Fruit fly (Drosophila melanogaster) whole organism, embryonic: ENCODE data around the gene CG31189.

Experiments
- Atf6 ChIP-seq: fragments of 200-800 bp; sonication (Bioruptor generic); IDR thresholded peaks from 2 replicates; pipeline ENCODE4 v1.3.6; 2022; ENCODE audit warnings: missing biosample characterization, missing genetic modification characterization
- Bgb ChIP-seq: fragments of 200-800 bp; sonication (Bioruptor generic); IDR thresholded peaks from 2 replicates; pipeline ENCODE4 v1.3.6; 2022; ENCODE audit warnings: missing biosample characterization, missing genetic modification characterization; ENCODE audit not compliant: partially characterized antibody
- CG11456 ChIP-seq: fragments of 200-800 bp; sonication (Bioruptor generic); IDR thresholded peaks from 3 replicates; pipeline ENCODE4 v1.3.6; 2022; ENCODE audit warnings: missing biosample characterization, missing genetic modification characterization
- CG14710 ChIP-seq: fragments of 200-800 bp; sonication (Bioruptor generic); optimal IDR thresholded peaks from 3 replicates; lab custom pipeline; 2019; ENCODE audit warnings: missing biosample characterization, mild to moderate bottlenecking, missing genetic modification characterization, moderate library complexity
- CG15696 ChIP-seq: fragments of 200-800 bp; sonication (Bioruptor generic); optimal IDR thresholded peaks from 2 replicates; lab custom pipeline; 2019; ENCODE audit warnings: missing biosample characterization, mild to moderate bottlenecking, missing genetic modification characterization, moderate library complexity
- CG16813 ChIP-seq: fragments of 200-800 bp; sonication (Bioruptor generic); IDR thresholded peaks from 3 replicates; pipeline ENCODE4 v1.3.6; 2022; ENCODE audit warnings: missing biosample characterization, missing genetic modification characterization; ENCODE audit not compliant: partially characterized antibody
- CG17361 ChIP-seq: fragments of 200-800 bp; sonication (Bioruptor generic); IDR thresholded peaks from 3 replicates; pipeline ENCODE4 v1.3.6; 2022; ENCODE audit warnings: missing biosample characterization, missing genetic modification characterization
- CG2678 ChIP-seq: fragments of 200-800 bp; sonication (Bioruptor generic); optimal IDR thresholded peaks from 3 replicates; lab custom pipeline; 2019; ENCODE audit warnings: missing biosample characterization, mild to moderate bottlenecking, missing genetic modification characterization, moderate library complexity
- CG3065 ChIP-seq: fragments of 200-800 bp; sonication (Bioruptor generic); optimal IDR thresholded peaks from 2 replicates; lab custom pipeline; 2016; ENCODE audit warnings: missing biosample characterization, missing genetic modification characterization
- CG31365 ChIP-seq: fragments of 200-800 bp; sonication (Bioruptor generic); optimal IDR thresholded peaks from 2 replicates; lab custom pipeline; 2018; ENCODE audit warnings: missing biosample characterization, mild to moderate bottlenecking, missing genetic modification characterization
- CG3995 ChIP-seq: fragments of 200-800 bp; sonication (Bioruptor generic); optimal IDR thresholded peaks from 3 replicates; lab custom pipeline; 2016; ENCODE audit warnings: missing biosample characterization, missing genetic modification characterization
- CG4617 ChIP-seq: fragments of 200-800 bp; sonication (Bioruptor generic); optimal IDR thresholded peaks from 3 replicates; lab custom pipeline; 2016; ENCODE audit warnings: missing biosample characterization, missing genetic modification characterization, borderline replicate concordance
- CG7372 ChIP-seq: fragments of 200-800 bp; sonication (Bioruptor generic); IDR thresholded peaks from 2 replicates; pipeline ENCODE4 v1.3.6; 2022; ENCODE audit warnings: missing biosample characterization, missing genetic modification characterization
- CG7928 ChIP-seq: fragments of 200-800 bp; sonication (Bioruptor generic); optimal IDR thresholded peaks from 2 replicates; lab custom pipeline; 2017; ENCODE audit warnings: missing biosample characterization, mild to moderate bottlenecking, missing genetic modification characterization
- CG8359 ChIP-seq: fragments of 200-800 bp; sonication (Bioruptor generic); optimal IDR thresholded peaks from 2 replicates; lab custom pipeline; 2017; ENCODE audit warnings: missing biosample characterization, mild to moderate bottlenecking, missing genetic modification characterization, borderline replicate concordance
- CG8478 ChIP-seq: fragments of >200 bp; optimal IDR thresholded peaks from 2 replicates; lab custom pipeline; 2018
- CTCF ChIP-seq: fragments of 200-800 bp; sonication (Bioruptor generic); optimal IDR thresholded peaks from 2 replicates; lab custom pipeline; 2017; ENCODE audit warnings: missing biosample characterization, mild to moderate bottlenecking, missing genetic modification characterization, moderate library complexity
- Dek ChIP-seq: fragments of 200-800 bp; sonication (Bioruptor generic); optimal IDR thresholded peaks from 3 replicates; lab custom pipeline; 2019; ENCODE audit warnings: missing biosample characterization, mild to moderate bottlenecking, missing genetic modification characterization, moderate library complexity
- Dfd ChIP-seq, 2 experiments: fragments of >200 bp; optimal IDR thresholded peaks; 2 replicates each; lab custom pipeline; 2017; ENCODE audit warnings: missing biosample characterization in 2 of 2, missing genetic modification characterization in 2 of 2
- Doc2 ChIP-seq: fragments of 200-800 bp; sonication (Bioruptor generic); IDR thresholded peaks from 2 replicates; pipeline ENCODE4 v1.3.6; 2022; ENCODE audit warnings: missing biosample characterization, missing genetic modification characterization
- Dp ChIP-seq: fragments of 200-800 bp; sonication (Bioruptor generic); optimal IDR thresholded peaks from 2 replicates; lab custom pipeline; 2018; ENCODE audit warnings: missing biosample characterization, mild to moderate bottlenecking, missing genetic modification characterization, moderate library complexity
- Drgx ChIP-seq: fragments of 200-800 bp; sonication (Bioruptor generic); IDR thresholded peaks from 2 replicates; pipeline ENCODE4 v1.3.6; 2022; ENCODE audit warnings: missing biosample characterization, missing genetic modification characterization
- E2f2 ChIP-seq: fragments of 200-800 bp; sonication (Bioruptor generic); IDR thresholded peaks from 2 replicates; pipeline ENCODE4 v1.3.6; 2022; ENCODE audit warnings: missing biosample characterization, missing genetic modification characterization
- Eip74EF ChIP-seq, 2 experiments: fragments of 200-800 bp in 1 of 2; fragments of >200 bp in 1 of 2; sonication (Bioruptor generic) in 1 of 2; optimal IDR thresholded peaks; 2 replicates each; lab custom pipeline; 2017 to 2019; ENCODE audit warnings: missing biosample characterization in 2 of 2, missing genetic modification characterization in 2 of 2, mild to moderate bottlenecking in 1 of 2, moderate library complexity in 1 of 2
- Med ChIP-seq: fragments of 200-800 bp; sonication (Bioruptor generic); peaks from one replicate; lab custom pipeline; 2016; ENCODE audit warnings: missing biosample characterization, missing genetic modification characterization, mild to moderate bottlenecking, inconsistent platforms, moderate library complexity
- Myb ChIP-seq: fragments of 200-800 bp; sonication (Bioruptor generic); optimal IDR thresholded peaks from 2 replicates; lab custom pipeline; 2016; ENCODE audit warnings: missing biosample characterization, missing genetic modification characterization
- Pdp1 ChIP-seq, 2 experiments: fragments of 200-800 bp; sonication (Bioruptor generic); optimal IDR thresholded peaks; 3 replicates each; lab custom pipeline; 2016; ENCODE audit warnings: missing biosample characterization in 2 of 2, missing genetic modification characterization in 2 of 2, mild to moderate bottlenecking in 1 of 2, moderate library complexity in 1 of 2
- Scr ChIP-seq: fragments of 200-800 bp; sonication (Bioruptor generic); IDR thresholded peaks from 2 replicates; pipeline ENCODE4 v1.3.6; 2022; ENCODE audit warnings: missing biosample characterization, missing genetic modification characterization; ENCODE audit not compliant: partially characterized antibody
- cwo ChIP-seq: fragments of 200-800 bp; sonication (Bioruptor generic); optimal IDR thresholded peaks from 3 replicates; lab custom pipeline; 2017; ENCODE audit warnings: missing biosample characterization, missing genetic modification characterization, mild to moderate bottlenecking, moderate library complexity, missing genetic modification reagents
- dimm ChIP-seq: fragments of 200-800 bp; sonication (Bioruptor generic); IDR thresholded peaks from 2 replicates; pipeline ENCODE4 v1.3.6; 2022; ENCODE audit warnings: missing biosample characterization, missing genetic modification characterization
- dmrt99B ChIP-seq: fragments of 200-800 bp; sonication (Bioruptor generic); optimal IDR thresholded peaks from 2 replicates; lab custom pipeline; 2018; ENCODE audit warnings: missing biosample characterization, mild to moderate bottlenecking, missing genetic modification characterization, moderate library complexity
- ems ChIP-seq: fragments of 200-800 bp; sonication (Bioruptor generic); optimal IDR thresholded peaks from 3 replicates; lab custom pipeline; 2016; ENCODE audit warnings: missing biosample characterization, missing genetic modification characterization
- eyg ChIP-seq: fragments of 200-800 bp; sonication (Bioruptor generic); optimal IDR thresholded peaks from 3 replicates; lab custom pipeline; 2016; ENCODE audit warnings: missing biosample characterization, missing genetic modification characterization
- fd64A ChIP-seq: fragments of 200-800 bp; sonication (Bioruptor generic); optimal IDR thresholded peaks from 3 replicates; lab custom pipeline; 2018; ENCODE audit warnings: missing biosample characterization, mild to moderate bottlenecking, missing genetic modification characterization
- insv ChIP-seq, 2 experiments: fragments of 200-800 bp; sonication (Bioruptor generic); optimal IDR thresholded peaks; 3 replicates each; lab custom pipeline; 2016 to 2018; ENCODE audit warnings: missing biosample characterization in 2 of 2, missing genetic modification characterization in 2 of 2
- knrl ChIP-seq: fragments of 200-800 bp; sonication (Bioruptor generic); IDR thresholded peaks from 3 replicates; pipeline ENCODE4 v1.3.6; 2022; ENCODE audit warnings: missing biosample characterization, missing genetic modification characterization; ENCODE audit not compliant: partially characterized antibody
- lov ChIP-seq, 2 experiments: fragments of 200-800 bp in 1 of 2; fragments of >200 bp in 1 of 2; sonication (Bioruptor generic) in 1 of 2; IDR thresholded peaks in 1 of 2; optimal IDR thresholded peaks in 1 of 2; 2 replicates in 1 of 2; 3 replicates in 1 of 2; pipeline versions ENCODE4 v1.3.6 to Lab custom; 2017 to 2022; ENCODE audit warnings: missing biosample characterization in 1 of 2, missing genetic modification characterization in 1 of 2
- nmo ChIP-seq: fragments of 200-800 bp; sonication (Bioruptor generic); optimal IDR thresholded peaks from 2 replicates; lab custom pipeline; 2018; ENCODE audit warnings: missing biosample characterization, mild to moderate bottlenecking, missing genetic modification characterization, moderate library complexity
- pho ChIP-seq: fragments of 200-800 bp; sonication (Bioruptor generic); optimal IDR thresholded peaks from 2 replicates; lab custom pipeline; 2016; ENCODE audit warnings: missing biosample characterization, missing genetic modification characterization
- sd ChIP-seq: fragments of 200-800 bp; sonication (Bioruptor generic); optimal IDR thresholded peaks from 3 replicates; lab custom pipeline; 2018; ENCODE audit warnings: missing biosample characterization, mild to moderate bottlenecking, missing genetic modification characterization, moderate library complexity
- sens ChIP-seq: fragments of 200-800 bp; sonication (Bioruptor generic); peaks from one replicate; lab custom pipeline; 2016; ENCODE audit warnings: missing biosample characterization, missing genetic modification characterization
- slp2 ChIP-seq: fragments of 200-800 bp; sonication (Bioruptor generic); optimal IDR thresholded peaks from 2 replicates; lab custom pipeline; 2016; ENCODE audit warnings: missing biosample characterization, missing genetic modification characterization
- stwl ChIP-seq: fragments of 200-800 bp; sonication (Bioruptor generic); optimal IDR thresholded peaks from 3 replicates; lab custom pipeline; 2018; ENCODE audit warnings: missing biosample characterization, mild to moderate bottlenecking, missing genetic modification characterization, moderate library complexity
- sug ChIP-seq: fragments of 200-800 bp; optimal IDR thresholded peaks from 2 replicates; lab custom pipeline; 2019; ENCODE audit warnings: missing biosample characterization, mild to moderate bottlenecking, missing genetic modification characterization, moderate library complexity
- wek ChIP-seq: fragments of 200-800 bp; sonication (Bioruptor generic); optimal IDR thresholded peaks from 3 replicates; lab custom pipeline; 2018; ENCODE audit warnings: missing biosample characterization, mild to moderate bottlenecking, missing genetic modification characterization, moderate library complexity

CG31189 gene

dm6 chr3R:21071943-21072500, 26.4 kb upstream of the CG31189 start (continued):
- TF ChIP-seq Drgx (GFP tag; lab: Robert Waterston, UW) (no peak), CG15696 (tag; lab: Kevin White, UChicago) (no peak), CG3995 (GFP tag; lab: Kevin White, UChicago) (peak; percentile 75), CG8478 (lab: Kevin White, UChicago) (no peak), sd (tag; lab: Kevin White, UChicago) (peak; percentile 56), cwo (GFP tag; lab: Kevin White, UChicago) (peak; percentile 96), sug (tag; lab: Kevin White, UChicago) (peak; percentile 28), Med (GFP tag; lab: Kevin White, UChicago) (peak; percentile 48), slp2 (no peak), CG4617 (GFP tag; lab: Kevin White, UChicago) (no peak), Pdp1 (GFP tag; optimal IDR thresholded peaks at IDR 0.05; lab: Kevin White, UChicago) (peak in 1 of 2 experiments; percentile 52), CG7928 (GFP tag; lab: Kevin White, UChicago) (no peak), ems (no peak), dmrt99B (tag; lab: Kevin White, UChicago) (no peak), CG3065 (GFP tag; lab: Kevin White, UChicago) (no peak), stwl (tag; lab: Kevin White, UChicago) (no peak), pho (GFP tag; lab: Kevin White, UChicago) (no peak), fd64A (GFP tag; lab: Kevin White, UChicago) (no peak), wek (no peak)
- TF ChIP-seq, all 482 proteins: peak for 14

DNA sequence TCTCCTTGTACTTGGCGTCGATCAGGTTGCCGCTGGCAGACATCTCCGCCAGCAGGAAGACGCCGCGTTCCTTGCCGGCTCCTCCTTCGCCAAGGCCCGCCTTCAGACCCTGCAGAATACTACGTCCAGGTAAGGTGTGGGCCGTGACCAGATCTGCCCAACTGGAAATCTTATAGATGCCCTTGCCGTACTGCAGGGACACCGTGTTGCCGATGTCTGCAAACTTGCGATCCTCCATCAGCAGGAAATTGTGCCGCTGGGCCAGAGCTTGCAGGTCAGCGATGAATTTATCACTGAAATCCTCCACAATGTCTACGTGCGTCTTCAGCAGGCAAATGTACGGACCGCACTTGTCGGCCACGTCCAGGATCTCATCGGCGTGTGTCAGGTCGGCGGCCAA, 25.7 kb upstream of the CG31189 start:
- TF ChIP-seq Atf6 (GFP tag; lab: Robert Waterston, UW) (no peak), lov (optimal IDR thresholded peaks at IDR 0.05; lab: Kevin White, UChicago) (no peak), lov (GFP tag; IDR thresholded peaks at IDR 0.05; lab: Robert Waterston, UW) (0 out of 3 replicates have a peak, but pooled peaks have one; percentile 38), eyg (no peak), Med (GFP tag; lab: Kevin White, UChicago) (peak; percentile 70), CG11456 (0 out of 3 replicates have a peak, but pooled peaks have one; percentile 19), sens (peak; percentile 4), CG8478 (lab: Kevin White, UChicago) (peak; percentile 29)

DNA sequence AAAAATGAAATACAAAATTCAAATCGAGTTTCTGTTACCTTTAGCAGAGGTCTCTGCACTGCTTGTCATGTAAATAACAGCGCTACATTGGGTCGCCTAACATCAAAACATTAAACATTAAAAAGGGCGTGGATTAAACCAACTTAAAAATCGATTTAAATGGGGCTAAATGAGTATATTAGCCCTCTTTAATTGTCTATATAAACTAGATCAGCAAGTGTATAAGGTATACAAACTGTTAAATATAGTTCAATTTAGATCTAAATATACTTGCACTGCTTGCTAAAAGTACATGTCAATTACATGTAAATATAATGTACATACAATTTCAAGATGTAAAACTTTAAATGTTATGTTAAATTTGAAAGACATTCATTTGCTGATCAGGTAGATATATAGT, 24.1 kb upstream of the CG31189 start:
- TF ChIP-seq CG31365 (peak; percentile 91), CG7372 (GFP tag; lab: Robert Waterston, UW) (no peak), Scr (GFP tag; lab: Robert Waterston, UW) (peak; percentile 40; the same call in 1 of the 2 replicates), insv (GFP tag; optimal IDR thresholded peaks at IDR 0.05; lab: Kevin White, UChicago) (peak in 1 of 2 experiments; percentile 4), Bgb (GFP tag; lab: Robert Waterston, UW) (peak; percentile 43), Eip74EF (GFP tag; optimal IDR thresholded peaks at IDR 0.05; lab: Kevin White, UChicago) (peak in 1 of 2 experiments; percentile 72), E2f2 (GFP tag; lab: Robert Waterston, UW) (0 out of 2 replicates have a peak, but pooled peaks have one; percentile 31), Dp (GFP tag; lab: Kevin White, UChicago) (peak; percentile 20), nmo (peak; percentile 11), Doc2 (GFP tag; lab: Robert Waterston, UW) (no peak), CG8478 (lab: Kevin White, UChicago) (peak; percentile 78), CG8359 (GFP tag; lab: Kevin White, UChicago) (no peak), Med (GFP tag; lab: Kevin White, UChicago) (peak; percentile 28), Dfd (GFP tag; optimal IDR thresholded peaks at IDR 0.05; lab: Kevin White, UChicago) (peak in 1 of 2 experiments; percentile 54), CG16813 (GFP tag; lab: Robert Waterston, UW) (peak; percentile 52; the same call in 2 of the 3 replicates), CG17361 (0 out of 3 replicates have a peak, but pooled peaks have one; percentile 21), knrl (GFP tag; lab: Robert Waterston, UW) (peak; percentile 62), sug (tag; lab: Kevin White, UChicago) (peak; percentile 24), dimm (GFP tag; lab: Robert Waterston, UW) (no peak), CG14710 (peak; percentile 12), stwl (tag; lab: Kevin White, UChicago) (peak; percentile 19), Dek (tag; lab: Kevin White, UChicago) (no peak), Myb (GFP tag; lab: Kevin White, UChicago) (peak; percentile 59), CTCF (peak; percentile 81), CG2678 (tag; lab: Kevin White, UChicago) (no peak)
